Worm (Caenorhabditis elegans) whole organism, L4/young adult: ENCODE measurements around the gene C10A4.1.

Experiments
- W03F9.2 ChIP-seq: fragments of 150-350 bp; optimal IDR thresholded peaks from 2 replicates; lab custom pipeline; 2014; ENCODE audit warnings: missing biosample characterization, missing genetic modification characterization
- dao-5 ChIP-seq: sonication (generic microtip); optimal IDR thresholded peaks from 2 replicates; lab custom pipeline; 2016; ENCODE audit warnings: missing genotype, missing genetic modification characterization, moderate library complexity, missing compliant biosample characterization
- him-1 ChIP-seq: sonication (generic microtip); optimal IDR thresholded peaks from 2 replicates; lab custom pipeline; 2016; ENCODE audit warnings: missing genotype, missing genetic modification reagents, missing genetic modification characterization, missing compliant biosample characterization

The C10A4.1 gene

ce11 chrX:7416082-7416481 is at the start of gene C10A4.1:
Gene C10A4.1, plus strand, starts transcription at chrX:7416382.
- no peak for TF ChIP-seq dao-5
- TF ChIP-seq him-1, result no peak
- TF ChIP-seq W03F9.2 (tag; lab: Kevin White, UChicago), result no peak

ce11 chrX:7369770-7370169 is 46.4 kb upstream of the C10A4.1 start:
- TF ChIP-seq him-1 (no peak), W03F9.2 (tag; lab: Kevin White, UChicago) (no peak), dao-5 (no peak)

ce11 chrX:7371945-7372344 is 44.2 kb upstream of the C10A4.1 start:
- TF ChIP-seq W03F9.2 (tag; lab: Kevin White, UChicago) (no peak), dao-5 (no peak), him-1 (no peak)

- TF ChIP-seq W03F9.2 (tag; lab: Kevin White, UChicago) (no peak), dao-5 (no peak), him-1 (no peak)
These were observed 39.2 kb upstream of the C10A4.1 start, which contains the start of gene npr-8 for ce11 chrX:7376941-7377340. Gene npr-8, plus strand, starts transcription at chrX:7377302.

- no peak for TF ChIP-seq W03F9.2 (tag; lab: Kevin White, UChicago)
- TF ChIP-seq dao-5, result no peak
- no peak for TF ChIP-seq him-1
These were observed 37.6 kb upstream of the C10A4.1 start for ce11 chrX:7378608-7379007.

- TF ChIP-seq dao-5 (no peak), him-1 (no peak), W03F9.2 (tag; lab: Kevin White, UChicago) (no peak)
These were observed 25.9 kb upstream of the C10A4.1 start, which contains the start of gene C10A4.6 for ce11 chrX:7390270-7390669. Gene C10A4.6, plus strand, starts transcription at chrX:7390570.

- TF ChIP-seq him-1, result no peak
- TF ChIP-seq W03F9.2 (tag; lab: Kevin White, UChicago), result no peak
- TF ChIP-seq dao-5, result no peak
These were observed 23.0 kb upstream of the C10A4.1 start, which contains the start of gene gad-2 for ce11 chrX:7393167-7393566. Gene gad-2, plus strand, starts transcription at chrX:7393467.

ce11 chrX:7397935-7398334 is 18.2 kb upstream of the C10A4.1 start, which contains the start of gene C10A4.13:
Gene C10A4.13, minus strand, starts transcription at chrX:7398035.
- TF ChIP-seq W03F9.2 (tag; lab: Kevin White, UChicago), result no peak

ce11 chrX:7398584-7398983 is 17.6 kb upstream of the C10A4.1 start, which contains the start of gene C10A4.10:
Gene C10A4.10, plus strand, starts transcription at chrX:7398884.
- no peak for TF ChIP-seq him-1
- no peak for TF ChIP-seq dao-5
- no peak for TF ChIP-seq W03F9.2 (tag; lab: Kevin White, UChicago)

- no peak for TF ChIP-seq dao-5
- no peak for TF ChIP-seq W03F9.2 (tag; lab: Kevin White, UChicago)
- TF ChIP-seq him-1, result no peak
These were observed 15.4 kb upstream of the C10A4.1 start, which contains the start of gene C10A4.4 for ce11 chrX:7400788-7401187. Gene C10A4.4, plus strand, starts transcription at chrX:7401088.

ce11 chrX:7404551-7404950 is 11.6 kb upstream of the C10A4.1 start:
- no peak for TF ChIP-seq him-1
- TF ChIP-seq dao-5, result no peak
- no peak for TF ChIP-seq W03F9.2 (tag; lab: Kevin White, UChicago)

ce11 chrX:7405393-7405792 is 10.8 kb upstream of the C10A4.1 start, which contains the start of gene C10A4.3:
Gene C10A4.3, plus strand, starts transcription at chrX:7405693.
- no peak for TF ChIP-seq W03F9.2 (tag; lab: Kevin White, UChicago)
- TF ChIP-seq dao-5, result no peak
- TF ChIP-seq him-1, result no peak

ce11 chrX:7407749-7408148 is 8.4 kb upstream of the C10A4.1 start:
- no peak for TF ChIP-seq W03F9.2 (tag; lab: Kevin White, UChicago)
- TF ChIP-seq him-1, result no peak
- no peak for TF ChIP-seq dao-5

ce11 chrX:7409030-7409429 is 7.2 kb upstream of the C10A4.1 start:
- TF ChIP-seq dao-5, result no peak
- TF ChIP-seq him-1, result no peak
- TF ChIP-seq W03F9.2 (tag; lab: Kevin White, UChicago), result no peak

- no peak for TF ChIP-seq him-1
These were observed 6.2 kb upstream of the C10A4.1 start, which contains the start of gene C10A4.2 for ce11 chrX:7409935-7410334. Gene C10A4.2, plus strand, starts transcription at chrX:7410235.

- TF ChIP-seq dao-5 (no peak), him-1 (no peak), W03F9.2 (tag; lab: Kevin White, UChicago) (no peak)
These were observed 762 bp upstream of the C10A4.1 start, which contains the start of gene C10A4.7 for ce11 chrX:7415420-7415819. Gene C10A4.7, minus strand, starts transcription at chrX:7415520.
